Fruit fly (Drosophila melanogaster) whole organism, wandering third instar larva: ENCODE results near the gene CHKov2.

Source experiments
- Abd-B ChIP-seq: fragments of >200 bp; optimal IDR thresholded peaks from 2 replicates; lab custom pipeline; 2017; ENCODE audit warnings: missing biosample characterization, missing genetic modification characterization
- CG32264 ChIP-seq: fragments of 200-800 bp; sonication (Bioruptor generic); optimal IDR thresholded peaks from 2 replicates; lab custom pipeline; 2016; ENCODE audit warnings: missing biosample characterization, missing genetic modification characterization
- CG9705 ChIP-seq: fragments of 200-800 bp; sonication (Bioruptor generic); optimal IDR thresholded peaks from 2 replicates; lab custom pipeline; 2018; ENCODE audit warnings: missing biosample characterization, mild to moderate bottlenecking, missing genetic modification characterization
- CrebA ChIP-seq: fragments of 200-800 bp; sonication (Bioruptor generic); optimal IDR thresholded peaks from 2 replicates; lab custom pipeline; 2016; ENCODE audit warnings: missing biosample characterization, mild to moderate bottlenecking, missing genetic modification characterization, borderline replicate concordance
- Dfd ChIP-seq: fragments of >200 bp; optimal IDR thresholded peaks from 2 replicates; lab custom pipeline; 2017; ENCODE audit warnings: missing biosample characterization, missing genetic modification characterization
- Dif ChIP-seq: fragments of 200-275, 200-300 bp; sonication (Bioruptor generic); optimal IDR thresholded peaks from 2 replicates; lab custom pipeline; 2018; ENCODE audit warnings: missing biosample characterization, missing genetic modification characterization; ENCODE audit not compliant: partially characterized antibody
- GATAd ChIP-seq: sonication (Bioruptor generic); optimal IDR thresholded peaks from 2 replicates; lab custom pipeline; 2016; ENCODE audit warnings: missing biosample characterization, missing genetic modification characterization
- HLH106 ChIP-seq: fragments of 200-800 bp; optimal IDR thresholded peaks from 3 replicates; lab custom pipeline; 2019; ENCODE audit warnings: missing biosample characterization, mild to moderate bottlenecking, missing genetic modification characterization, moderate library complexity
- Hnf4 ChIP-seq: fragments of 200-800 bp; sonication (Bioruptor generic); optimal IDR thresholded peaks from 2 replicates; lab custom pipeline; 2016; ENCODE audit warnings: missing biosample characterization, mild to moderate bottlenecking, missing genetic modification characterization
- Hr78 ChIP-seq: fragments of >200 bp; optimal IDR thresholded peaks from 2 replicates; lab custom pipeline; 2017; ENCODE audit warnings: missing biosample characterization, missing genetic modification characterization
- Hr83 ChIP-seq: fragments of 200-300 bp; sonication (Bioruptor generic); optimal IDR thresholded peaks from 2 replicates; lab custom pipeline; 2016; ENCODE audit warnings: missing biosample characterization, mild to moderate bottlenecking, missing genetic modification characterization, moderate library complexity; ENCODE audit not compliant: poor library complexity, severe bottlenecking
- Jra ChIP-seq: sonication (Bioruptor generic); optimal IDR thresholded peaks from 2 replicates; lab custom pipeline; 2016; ENCODE audit warnings: missing biosample characterization, missing genetic modification characterization
- Mio ChIP-seq: sonication (Bioruptor generic); optimal IDR thresholded peaks from 2 replicates; lab custom pipeline; 2016; ENCODE audit warnings: missing biosample characterization, missing genetic modification characterization
- Myc ChIP-seq: fragments of >200 bp; optimal IDR thresholded peaks from 2 replicates; lab custom pipeline; 2017
- N ChIP-seq: fragments of >200 bp; optimal IDR thresholded peaks from 2 replicates; lab custom pipeline; 2018; ENCODE audit warnings: missing biosample characterization, missing external identifiers, missing genetic modification characterization
- OdsH ChIP-seq: fragments of 200-800 bp; sonication (Bioruptor generic); optimal IDR thresholded peaks from 2 replicates; lab custom pipeline; 2016; ENCODE audit warnings: missing biosample characterization, mild to moderate bottlenecking, missing genetic modification characterization
- Rel ChIP-seq, 2 experiments: fragments of 200-800 bp; sonication (Bioruptor generic) in 1 of 2; optimal IDR thresholded peaks; 2 replicates in 1 of 2; 3 replicates in 1 of 2; lab custom pipeline; 2016 to 2019; ENCODE audit warnings: mild to moderate bottlenecking in 2 of 2, missing biosample characterization in 2 of 2, missing genetic modification characterization in 2 of 2, moderate library complexity in 1 of 2
- Sp1 ChIP-seq: fragments of 200-800 bp; sonication (Bioruptor generic); optimal IDR thresholded peaks from 3 replicates; lab custom pipeline; 2019; ENCODE audit warnings: missing biosample characterization, mild to moderate bottlenecking, missing genetic modification characterization, moderate library complexity
- Vsx2 ChIP-seq: fragments of 200-300, 225-300 bp; sonication (Bioruptor generic); optimal IDR thresholded peaks from 2 replicates; lab custom pipeline; 2018; ENCODE audit warnings: missing biosample characterization, missing genetic modification characterization; ENCODE audit not compliant: partially characterized antibody
- br ChIP-seq: fragments of 200-800 bp; sonication (Bioruptor generic); optimal IDR thresholded peaks from 2 replicates; lab custom pipeline; 2016; ENCODE audit warnings: missing biosample characterization, missing genetic modification characterization
- brk ChIP-seq: fragments of 200-800 bp; sonication (Bioruptor generic); optimal IDR thresholded peaks from 2 replicates; lab custom pipeline; 2016; ENCODE audit warnings: missing biosample characterization, mild to moderate bottlenecking, missing genetic modification characterization
- dl ChIP-seq, 2 experiments: fragments of 175-275, 200-275 bp in 1 of 2; fragments of 200-275 bp in 1 of 2; sonication (Bioruptor generic); optimal IDR thresholded peaks; lab custom pipeline; 2018; ENCODE audit warnings: mild to moderate bottlenecking in 2 of 2, missing biosample characterization in 2 of 2, missing genetic modification characterization in 2 of 2, moderate library complexity in 2 of 2; ENCODE audit not compliant: partially characterized antibody in 2 of 2, insufficient read depth in 1 of 2
- dmrt93B ChIP-seq: fragments of 200-800 bp; sonication (Bioruptor generic); optimal IDR thresholded peaks from 2 replicates; lab custom pipeline; 2018; ENCODE audit warnings: missing biosample characterization, mild to moderate bottlenecking, missing genetic modification characterization
- dsf ChIP-seq: sonication (Bioruptor generic); optimal IDR thresholded peaks from 2 replicates; lab custom pipeline; 2016; ENCODE audit warnings: missing biosample characterization, missing genetic modification characterization, borderline replicate concordance
- ey ChIP-seq: fragments of 200-800 bp; sonication (Bioruptor generic); optimal IDR thresholded peaks from 2 replicates; lab custom pipeline; 2016; ENCODE audit warnings: missing biosample characterization, missing genetic modification characterization
- foxo ChIP-seq, 2 experiments: fragments of 200-800 bp; sonication (Bioruptor generic); optimal IDR thresholded peaks; 2 replicates in 1 of 2; 3 replicates in 1 of 2; lab custom pipeline; 2016 to 2017; ENCODE audit warnings: missing biosample characterization in 2 of 2, missing genetic modification characterization in 2 of 2
- fru ChIP-seq: fragments of 200-800 bp; sonication (Bioruptor generic); optimal IDR thresholded peaks from 3 replicates; lab custom pipeline; 2016; ENCODE audit warnings: missing biosample characterization, mild to moderate bottlenecking, missing genetic modification characterization
- h ChIP-seq: fragments of 200-800 bp; sonication (Bioruptor generic); optimal IDR thresholded peaks from 3 replicates; lab custom pipeline; 2016; ENCODE audit warnings: missing biosample characterization, mild to moderate bottlenecking, missing genetic modification characterization
- jim ChIP-seq: fragments of 175-275, 200-325 bp; sonication (Bioruptor generic); optimal IDR thresholded peaks from 2 replicates; lab custom pipeline; 2016; ENCODE audit warnings: missing biosample characterization, mild to moderate bottlenecking, missing genetic modification characterization
- lola ChIP-seq: fragments of >200 bp; optimal IDR thresholded peaks from 2 replicates; lab custom pipeline; 2017; ENCODE audit warnings: missing biosample characterization, missing genetic modification characterization
- pan ChIP-seq: fragments of >200 bp; optimal IDR thresholded peaks from 2 replicates; lab custom pipeline; 2017
- psq ChIP-seq: fragments of 200-800 bp; sonication (Bioruptor generic); optimal IDR thresholded peaks from 3 replicates; lab custom pipeline; 2017; ENCODE audit warnings: missing biosample characterization, mild to moderate bottlenecking, missing genetic modification characterization, moderate library complexity
- rgr ChIP-seq: fragments of 200-800 bp; sonication (Bioruptor generic); optimal IDR thresholded peaks from 3 replicates; lab custom pipeline; 2016; ENCODE audit warnings: missing biosample characterization, mild to moderate bottlenecking, missing genetic modification characterization
- sage ChIP-seq: fragments of 200-800 bp; sonication (Bioruptor generic); optimal IDR thresholded peaks from 2 replicates; lab custom pipeline; 2016; ENCODE audit warnings: missing biosample characterization, mild to moderate bottlenecking, missing genetic modification characterization
- sv ChIP-seq: fragments of 200-800 bp; sonication (Bioruptor generic); optimal IDR thresholded peaks from 3 replicates; lab custom pipeline; 2016; ENCODE audit warnings: missing biosample characterization, missing genetic modification characterization
- tai ChIP-seq: sonication (Bioruptor generic); optimal IDR thresholded peaks from 2 replicates; lab custom pipeline; 2016; ENCODE audit warnings: missing biosample characterization, missing genetic modification characterization
- usp ChIP-seq: fragments of >200 bp; optimal IDR thresholded peaks from 2 replicates; lab custom pipeline; 2017; ENCODE audit warnings: missing biosample characterization, missing genetic modification characterization
- woc ChIP-seq: sonication (Bioruptor generic); optimal IDR thresholded peaks from 2 replicates; lab custom pipeline; 2016; ENCODE audit warnings: missing biosample characterization, mild to moderate bottlenecking, missing genetic modification characterization

The CHKov2 gene

dm6 chr3R:25299507-25299964 lies 31.5 kb downstream of the CHKov2 start, which contains the start of gene CG31288:
Gene CG31288 (minus strand): TSS chr3R:25299557.
- TF ChIP-seq sage (GFP tag; lab: Kevin White, UChicago) (no peak), sv (GFP tag; lab: Kevin White, UChicago) (no peak)
- TF ChIP-seq, all 38 proteins: peak for 0

DNA sequence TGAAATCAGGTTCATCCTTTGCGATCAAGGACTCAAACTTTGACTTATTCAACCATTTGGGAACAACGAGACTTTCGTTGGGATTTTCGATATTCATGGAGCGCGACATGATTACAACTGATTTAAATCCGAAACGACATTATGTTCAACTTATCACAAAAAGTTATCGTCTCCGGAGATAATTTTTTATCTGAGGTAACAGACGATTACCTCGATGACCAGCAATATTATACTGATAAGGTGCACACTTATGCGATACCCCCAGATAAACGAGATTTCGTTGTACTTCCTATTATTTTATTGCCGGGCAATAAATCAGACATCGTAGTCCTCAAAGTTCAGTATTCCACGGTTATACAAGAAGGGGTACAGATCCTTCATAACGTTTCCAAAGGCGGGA lies 33.3 kb downstream of the CHKov2 start, which contains the start of gene CG31097:
Gene CG31097 (minus strand): TSS at position 101 of the 400 bp plus-strand sequence.
- TF ChIP-seq CrebA (no peak), HLH106 (tag; lab: Kevin White, UChicago) (no peak), h (GFP tag; lab: Kevin White, UChicago) (no peak), usp (GFP tag; lab: Kevin White, UChicago) (no peak), Sp1 (GFP tag; lab: Kevin White, UChicago) (no peak), Rel (GFP tag; optimal IDR thresholded peaks at IDR 0.05; lab: Kevin White, UChicago) (no peak), Rel (tag; optimal IDR thresholded peaks at IDR 0.05; lab: Kevin White, UChicago) (no peak)

DNA sequence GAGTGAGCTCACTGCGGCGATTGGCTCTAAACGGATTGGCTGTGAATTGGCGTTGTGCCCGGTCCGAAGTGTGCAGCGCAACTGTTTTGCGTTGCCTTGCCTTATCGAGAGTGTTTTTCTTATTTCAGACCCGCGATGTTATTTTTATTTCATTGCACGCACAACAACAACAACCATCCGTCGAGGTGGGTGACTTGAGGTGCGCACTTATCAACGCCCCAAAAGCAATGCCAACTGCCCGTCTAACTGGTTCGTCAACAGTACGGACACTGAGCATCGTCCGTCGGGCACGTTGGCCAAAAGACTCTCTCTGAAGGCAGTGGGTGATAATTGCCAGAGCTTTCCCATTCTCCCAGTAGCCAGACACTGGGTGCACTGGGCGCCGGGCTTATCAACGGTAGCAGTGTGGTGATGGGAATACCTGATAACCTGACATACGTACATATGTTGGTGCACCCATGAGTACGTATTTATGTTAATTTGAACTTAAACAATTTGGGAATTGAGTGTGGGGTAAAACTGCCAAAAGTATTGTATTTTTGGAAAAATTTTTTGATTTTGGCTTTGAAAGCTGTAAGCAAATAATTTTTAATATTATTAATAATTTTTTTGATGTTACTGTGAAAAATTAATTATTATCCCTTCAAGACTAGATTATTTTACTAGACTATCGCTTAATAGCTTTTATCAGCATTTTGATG lies 35.5 kb downstream of the CHKov2 start, which contains the start of gene CG31102:
Gene CG31102 (minus strand): TSS at position 275 of the 701 bp plus-strand sequence.
- TF ChIP-seq CG9705 (GFP tag; lab: Kevin White, UChicago) (no peak), sv (GFP tag; lab: Kevin White, UChicago) (no peak), brk (GFP tag; lab: Kevin White, UChicago) (no peak), Vsx2 (GFP tag; lab: Kevin White, UChicago) (peak; percentile 37), dsf (GFP tag; lab: Kevin White, UChicago) (no peak), HLH106 (tag; lab: Kevin White, UChicago) (no peak), Hr78 (GFP tag; lab: Kevin White, UChicago) (no peak), Hr83 (GFP tag; lab: Kevin White, UChicago) (peak; percentile 12), Dif (GFP tag; lab: Kevin White, UChicago) (peak; percentile 7), Rel (GFP tag; optimal IDR thresholded peaks at IDR 0.05; lab: Kevin White, UChicago) (no peak), Rel (tag; optimal IDR thresholded peaks at IDR 0.05; lab: Kevin White, UChicago) (peak; percentile 84), fru (peak; percentile 39), OdsH (no peak), Mio (GFP tag; lab: Kevin White, UChicago) (no peak), ey (GFP tag; lab: Kevin White, UChicago) (no peak), Hnf4 (GFP tag; lab: Kevin White, UChicago) (peak; percentile 40), usp (GFP tag; lab: Kevin White, UChicago) (no peak), dl (GFP tag; optimal IDR thresholded peaks at IDR 0.05; lab: Kevin White, UChicago; ENCODE audit: insufficient read depth in 1 of 2, partially characterized antibody in 2 of 2) (peak in 1 of 2 experiments; percentile 60), Dfd (GFP tag; lab: Kevin White, UChicago) (no peak), Sp1 (GFP tag; lab: Kevin White, UChicago) (no peak), dmrt93B (GFP tag; lab: Kevin White, UChicago) (no peak), sage (GFP tag; lab: Kevin White, UChicago) (peak; percentile 7), br (peak; percentile 14), Jra (GFP tag; lab: Kevin White, UChicago) (peak; percentile 32), psq (GFP tag; lab: Kevin White, UChicago) (no peak), Abd-B (GFP tag; lab: Kevin White, UChicago) (no peak), jim (GFP tag; lab: Kevin White, UChicago) (no peak), lola (GFP tag; lab: Kevin White, UChicago) (no peak), Myc (lab: Kevin White, UChicago) (no peak), N (no peak), h (GFP tag; lab: Kevin White, UChicago) (peak; percentile 93), rgr (peak; percentile 33), GATAd (GFP tag; lab: Kevin White, UChicago) (no peak), woc (GFP tag; lab: Kevin White, UChicago) (no peak), CrebA (peak; percentile 82), foxo (GFP tag; optimal IDR thresholded peaks at IDR 0.05; lab: Kevin White, UChicago) (no peak), pan (lab: Kevin White, UChicago) (no peak), tai (GFP tag; lab: Kevin White, UChicago) (no peak), CG32264 (GFP tag; lab: Kevin White, UChicago) (no peak)
- TF ChIP-seq, all 38 proteins: peak for 13
